Worm (Caenorhabditis elegans): ENCODE measurements around the gene fbxa-118.

DNA sequence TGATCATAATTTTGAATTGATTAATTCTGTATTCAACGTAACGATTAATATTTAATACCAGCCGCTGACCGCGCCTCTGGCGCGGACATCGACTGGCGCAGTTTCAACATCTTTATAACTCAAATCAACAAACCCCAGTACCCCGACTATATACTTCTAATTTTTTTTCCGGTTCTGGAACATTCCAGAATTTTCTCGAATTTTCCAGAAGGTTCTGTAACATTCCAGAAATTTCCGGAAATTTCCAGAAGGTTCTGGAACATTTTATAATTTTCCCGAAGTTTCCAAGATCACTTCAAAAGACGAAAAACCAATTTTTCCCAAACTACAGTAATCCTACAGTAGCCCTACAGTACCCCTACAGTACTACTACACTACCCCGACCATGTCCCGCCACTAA is 2.1 kb upstream of the fbxa-118 start:
- TF ChIP-seq nhr-179 (tag; optimal IDR thresholded peaks at IDR 0.05) (no peak), hlh-12 (tag; optimal IDR thresholded peaks at IDR 0.05) (no peak), ztf-26 (tag; optimal IDR thresholded peaks at IDR 0.05) (no peak), nhr-90 (tag; optimal IDR thresholded peaks at IDR 0.05) (no peak), pha-4 (tag; optimal IDR thresholded peaks at IDR 0.05) (no peak), F37B4.10 (GFP tag; IDR thresholded peaks at IDR 0.05) (no peak), let-526 (GFP tag; IDR thresholded peaks at IDR 0.05) (no peak), lin-54 (GFP tag; optimal IDR thresholded peaks at IDR 0.05) (no peak), egl-18 (GFP tag; IDR thresholded peaks at IDR 0.05) (no peak), atf-7 (tag; optimal IDR thresholded peaks at IDR 0.05) (no peak)
